Fruit fly (Drosophila melanogaster): ENCODE measurements around the gene CG15465.
A peak's percentile ranks its signal among the peaks of the same experiment; 100 is the strongest.

The CG15465 gene

DNA sequence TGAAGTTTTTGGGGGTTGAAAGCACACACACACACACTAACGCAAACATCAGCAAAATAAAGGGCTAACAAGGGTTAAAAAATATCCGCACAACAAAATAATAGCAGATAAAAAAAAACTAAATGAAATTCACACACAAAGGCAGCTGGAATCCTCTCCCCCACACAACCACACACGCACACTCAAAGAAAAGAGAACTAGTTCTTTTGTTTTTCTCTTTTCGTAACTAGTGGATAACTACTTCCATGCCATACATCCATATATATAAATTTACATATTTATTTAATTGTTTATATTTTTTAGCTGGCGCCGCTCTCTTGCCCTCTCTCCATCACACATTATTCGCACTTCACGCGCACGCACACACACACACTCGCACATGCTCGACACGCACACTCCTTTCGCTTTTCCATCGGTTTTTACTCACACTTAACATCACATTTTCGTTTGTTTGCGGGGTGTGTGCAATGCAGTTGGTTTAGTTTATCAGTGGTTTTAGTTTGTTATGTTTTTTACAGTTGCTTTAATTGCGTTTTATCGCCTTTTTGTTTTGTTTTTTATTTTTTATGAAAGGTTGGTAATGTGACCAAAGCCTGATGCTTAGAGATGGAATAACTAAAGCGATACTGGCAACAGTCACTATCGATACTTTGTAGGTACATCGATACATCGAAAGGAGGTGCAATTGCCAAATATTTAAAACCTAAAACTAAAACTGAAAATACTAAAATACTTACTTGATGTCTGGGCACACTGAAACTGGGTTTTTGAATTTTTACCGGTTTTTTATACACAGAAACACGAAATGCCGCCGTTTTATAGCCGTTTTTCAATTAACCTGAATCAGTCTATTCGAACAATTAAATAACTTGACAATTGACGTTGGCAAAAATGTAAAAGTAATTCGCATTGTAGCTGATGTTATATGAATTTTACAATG lies 1.1 kb upstream of the CG15465 start, which contains the start of gene CG32767 (continued):
- TF ChIP-seq pan (optimal IDR thresholded peaks at IDR 0.05) (no peak), pan (GFP tag; optimal IDR thresholded peaks at IDR 0.05 in 1 of 2, IDR thresholded peaks at IDR 0.05 in 1 of 2) (no peak), Rx (GFP tag; IDR thresholded peaks at IDR 0.05) (no peak), CG6683 (GFP tag; optimal IDR thresholded peaks at IDR 0.05) (no peak), CG17361 (GFP tag; IDR thresholded peaks at IDR 0.05) (no peak), toy (GFP tag; IDR thresholded peaks at IDR 0.05) (no peak), mld (GFP tag; IDR thresholded peaks at IDR 0.05; ENCODE audit: partially characterized antibody) (peak; percentile 88), CG1603 (tag; optimal IDR thresholded peaks at IDR 0.05) (peak; percentile 47), Doc3 (GFP tag; IDR thresholded peaks at IDR 0.05; ENCODE audit: partially characterized antibody) (peak; percentile 81), CG8281 (tag; optimal IDR thresholded peaks at IDR 0.05) (no peak), CG15696 (tag; optimal IDR thresholded peaks at IDR 0.05) (no peak), Kr (GFP tag; optimal IDR thresholded peaks at IDR 0.05) (no peak), Ada2b (GFP tag; IDR thresholded peaks at IDR 0.05) (no peak), Rfx (GFP tag; IDR thresholded peaks at IDR 0.05) (peak; percentile 37; the same call in 1 of the 2 replicates), vvl (GFP tag; IDR thresholded peaks at IDR 0.05) (peak; percentile 14; the same call in 1 of the 2 replicates), CG7839 (tag; optimal IDR thresholded peaks at IDR 0.05) (peak; percentile 46), nerfin-2 (GFP tag; IDR thresholded peaks at IDR 0.05; ENCODE audit: partially characterized antibody) (peak; percentile 81), CG12942 (GFP tag; optimal IDR thresholded peaks at IDR 0.05) (no peak), CoRest (tag; optimal IDR thresholded peaks at IDR 0.05) (peak; percentile 44), E2f1 (GFP tag; IDR thresholded peaks at IDR 0.05) (peak; percentile 22; the same call in 1 of the 2 replicates), knrl (GFP tag; IDR thresholded peaks at IDR 0.05; ENCODE audit: partially characterized antibody) (peak; percentile 93), CG2116 (GFP tag; optimal IDR thresholded peaks at IDR 0.05) (no peak), Abd-B (GFP tag; optimal IDR thresholded peaks at IDR 0.05) (no peak), CG34224 (GFP tag; IDR thresholded peaks at IDR 0.05; ENCODE audit: partially characterized antibody) (peak; percentile 79), org-1 (GFP tag; optimal IDR thresholded peaks at IDR 0.05) (no peak), lbe (GFP tag; optimal IDR thresholded peaks at IDR 0.05) (no peak), Xbp1 (GFP tag; optimal IDR thresholded peaks at IDR 0.05) (peak; percentile 27), rib (GFP tag; IDR thresholded peaks at IDR 0.05) (no peak), Blimp-1 (GFP tag; optimal IDR thresholded peaks at IDR 0.05) (no peak), luna (GFP tag; optimal IDR thresholded peaks at IDR 0.05) (no peak), CG9932 (GFP tag; IDR thresholded peaks at IDR 0.05) (peak; percentile 68), NC2β (GFP tag; optimal IDR thresholded peaks at IDR 0.05) (peak; percentile 22), CG4820 (GFP tag; optimal IDR thresholded peaks at IDR 0.05) (no peak), sob (GFP tag; IDR thresholded peaks at IDR 0.05) (peak; percentile 31; the same call in 1 of the 2 replicates), Hey (tag; optimal IDR thresholded peaks at IDR 0.05) (no peak), stwl (tag; optimal IDR thresholded peaks at IDR 0.05) (peak; percentile 41), CG18599 (GFP tag; optimal IDR thresholded peaks at IDR 0.05) (peak; percentile 41), Six4 (GFP tag; optimal IDR thresholded peaks at IDR 0.05) (no peak), CG2712 (tag; optimal IDR thresholded peaks at IDR 0.05) (peak; percentile 32), gsb-n (tag; optimal IDR thresholded peaks at IDR 0.05) (no peak), hkb (optimal IDR thresholded peaks at IDR 0.05) (no peak), hkb (GFP tag; IDR thresholded peaks at IDR 0.05) (no peak), CG11560 (tag; IDR thresholded peaks at IDR 0.05) (no peak), NK7.1 (GFP tag; optimal IDR thresholded peaks at IDR 0.05) (no peak), CG32532 (GFP tag; IDR thresholded peaks at IDR 0.05) (no peak; the same call in 1 of the 2 replicates), CG10431 (GFP tag; optimal IDR thresholded peaks at IDR 0.05) (no peak), hth (optimal IDR thresholded peaks at IDR 0.05) (no peak), CG6272 (GFP tag; IDR thresholded peaks at IDR 0.05) (no peak), CG14667 (GFP tag; IDR thresholded peaks at IDR 0.05) (no peak)
